Fruit fly (Drosophila melanogaster): Measurements from ENCODE around the gene CG9123.

The CG9123 gene

dm6 chrX:15319290-15319689, 22.6 kb downstream of the CG9123 start, which contains the start of gene Top1 (continued):
- TF ChIP-seq sob (GFP tag; IDR thresholded peaks at IDR 0.05) (peak; percentile 56), Sry-β (GFP tag; optimal IDR thresholded peaks at IDR 0.05) (peak; percentile 25), Meics (GFP tag; optimal IDR thresholded peaks at IDR 0.05) (peak; percentile 18), CkIIα-i1 (GFP tag; IDR thresholded peaks at IDR 0.05) (no peak), CG8281 (tag; optimal IDR thresholded peaks at IDR 0.05) (no peak), psq (GFP tag; optimal IDR thresholded peaks at IDR 0.05) (no peak), CG31365 (tag; optimal IDR thresholded peaks at IDR 0.05) (no peak), CG4282 (GFP tag; optimal IDR thresholded peaks at IDR 0.05) (no peak), CG11398 (GFP tag; optimal IDR thresholded peaks at IDR 0.05) (no peak), CG1602 (GFP tag; optimal IDR thresholded peaks at IDR 0.05) (no peak), CG4404 (GFP tag; IDR thresholded peaks at IDR 0.05) (no peak), CG12071 (GFP tag; optimal IDR thresholded peaks at IDR 0.05) (peak; percentile 14), CG1792 (GFP tag; optimal IDR thresholded peaks at IDR 0.05) (no peak), phol (tag; optimal IDR thresholded peaks at IDR 0.05) (no peak), toy (GFP tag; IDR thresholded peaks at IDR 0.05) (no peak), CG3995 (GFP tag; optimal IDR thresholded peaks at IDR 0.05) (peak; percentile 99), Dip2 (GFP tag; IDR thresholded peaks at IDR 0.05) (no peak), CG15073 (GFP tag; optimal IDR thresholded peaks at IDR 0.05) (no peak), sd (tag; optimal IDR thresholded peaks at IDR 0.05) (no peak), CG1647 (GFP tag; optimal IDR thresholded peaks at IDR 0.05) (no peak), Nf-YB (GFP tag; optimal IDR thresholded peaks at IDR 0.05) (no peak), Adf1 (GFP tag; IDR thresholded peaks at IDR 0.05) (peak; percentile 31), CG6791 (GFP tag; IDR thresholded peaks at IDR 0.05; ENCODE audit: partially characterized antibody) (peak; percentile 98), Mad (GFP tag; optimal IDR thresholded peaks at IDR 0.05) (no peak), ERR (GFP tag; optimal IDR thresholded peaks at IDR 0.05) (no peak), pnt (GFP tag; optimal IDR thresholded peaks at IDR 0.05) (no peak), CG14441 (GFP tag; IDR thresholded peaks at IDR 0.05) (0 out of 2 replicates have a peak, but pooled peaks have one; percentile 10), tx (GFP tag; optimal IDR thresholded peaks at IDR 0.05) (no peak), Blimp-1 (GFP tag; optimal IDR thresholded peaks at IDR 0.05) (no peak), org-1 (GFP tag; optimal IDR thresholded peaks at IDR 0.05) (no peak), Poxn (GFP tag; IDR thresholded peaks at IDR 0.05) (no peak), B-H2 (GFP tag; optimal IDR thresholded peaks at IDR 0.05) (peak; percentile 40), Hr3 (GFP tag; optimal IDR thresholded peaks at IDR 0.05) (no peak), Dref (GFP tag; IDR thresholded peaks at IDR 0.05) (peak; percentile 96), CG14965 (GFP tag; optimal IDR thresholded peaks at IDR 0.05; ENCODE audit: borderline replicate concordance) (no peak), CG8359 (GFP tag; optimal IDR thresholded peaks at IDR 0.05; ENCODE audit: borderline replicate concordance) (no peak), gem (tag; optimal IDR thresholded peaks at IDR 0.05) (no peak), Trl (optimal IDR thresholded peaks at IDR 0.05) (no peak), Trl (GFP tag; optimal IDR thresholded peaks at IDR 0.05) (no peak), CG7271 (tag; optimal IDR thresholded peaks at IDR 0.05) (no peak), CG11085 (GFP tag; IDR thresholded peaks at IDR 0.05) (peak; percentile 43; the same call in 1 of the 2 replicates), dmrt11E (tag; optimal IDR thresholded peaks at IDR 0.05) (no peak), h (optimal IDR thresholded peaks at IDR 0.05) (no peak), ATbp (GFP tag; optimal IDR thresholded peaks at IDR 0.05) (no peak), D19A (tag; optimal IDR thresholded peaks at IDR 0.05) (no peak), emc (GFP tag; optimal IDR thresholded peaks at IDR 0.05) (no peak), E2f2 (GFP tag; IDR thresholded peaks at IDR 0.05) (peak; percentile 33), mirr (GFP tag; optimal IDR thresholded peaks at IDR 0.05) (peak; percentile 15), CG32532 (GFP tag; IDR thresholded peaks at IDR 0.05) (peak; percentile 65), ranshi (GFP tag; IDR thresholded peaks at IDR 0.05) (peak; percentile 47; the same call in 1 of the 2 replicates), ac (GFP tag; optimal IDR thresholded peaks at IDR 0.05) (no peak), pita (GFP tag; optimal IDR thresholded peaks at IDR 0.05) (no peak), ems (GFP tag; optimal IDR thresholded peaks at IDR 0.05) (no peak)

Data from whole organism, embryonic.